Fruit fly (Drosophila melanogaster): ENCODE measurements around the gene Traf6.

- TF ChIP-seq Myc (optimal IDR thresholded peaks at IDR 0.05) (no peak), Sin3A (optimal IDR thresholded peaks at IDR 0.05) (no peak), ttk (optimal IDR thresholded peaks at IDR 0.05) (no peak)
These were observed 29.1 kb downstream of the Traf6 start for dm6 chrX:8128133-8128532.
